Worm (Caenorhabditis elegans) whole organism, L4 larva: Measurements from ENCODE around the gene rbm-22.

Experiments
- R02D3.7 ChIP-seq: fragments of 150-350 bp; sonication (generic microtip); optimal IDR thresholded peaks from 3 replicates; lab custom pipeline; 2014; ENCODE audit warnings: missing biosample characterization, missing genetic modification characterization
- T20F7.1 ChIP-seq: fragments of 200-800 bp; sonication (Bioruptor generic); optimal IDR thresholded peaks from 2 replicates; lab custom pipeline; 2018; ENCODE audit warnings: mild to moderate bottlenecking, missing genetic modification characterization, missing compliant biosample characterization
- Y5F2A.4 ChIP-seq: fragments of 200-800 bp; sonication (Bioruptor generic); optimal IDR thresholded peaks from 2 replicates; lab custom pipeline; 2018; ENCODE audit warnings: mild to moderate bottlenecking, missing genetic modification characterization, missing compliant biosample characterization
- ama-1 ChIP-seq: fragments of 150-350 bp; optimal IDR thresholded peaks from 2 replicates; lab custom pipeline; 2014; ENCODE audit warnings: inconsistent platforms, mixed read lengths
- attf-4 ChIP-seq: sonication (generic microtip); optimal IDR thresholded peaks from 3 replicates; lab custom pipeline; 2017; ENCODE audit warnings: missing biosample characterization, missing genetic modification characterization
- ceh-62 ChIP-seq: sonication (generic microtip); optimal IDR thresholded peaks from 2 replicates; lab custom pipeline; 2017; ENCODE audit warnings: missing biosample characterization, missing genetic modification characterization
- cey-2 ChIP-seq: sonication (generic microtip); optimal IDR thresholded peaks from 3 replicates; lab custom pipeline; 2017; ENCODE audit warnings: missing genetic modification characterization, mild to moderate bottlenecking, missing compliant biosample characterization, antibody characterized with exemption, borderline replicate concordance; ENCODE audit not compliant: insufficient read depth
- daf-16 ChIP-seq, 3 experiments: sonication (generic microtip); optimal IDR thresholded peaks; 2 replicates each; lab custom pipeline; 2016 to 2017; ENCODE audit warnings: missing genetic modification characterization in 3 of 3, missing genetic modification reagents in 3 of 3, mild to moderate bottlenecking in 2 of 3, missing compliant biosample characterization in 2 of 3, missing biosample characterization in 1 of 3, moderate library complexity in 1 of 3
- dmd-6 ChIP-seq: fragments of 200-800 bp; sonication (Bioruptor generic); IDR thresholded peaks from 2 replicates; pipeline ENCODE4 v1.3.6; 2022; ENCODE audit warnings: missing genetic modification reagents, missing genetic modification characterization, missing compliant biosample characterization
- dve-1 ChIP-seq: sonication (generic microtip); optimal IDR thresholded peaks from 2 replicates; lab custom pipeline; 2017; ENCODE audit warnings: antibody characterized with exemption, mild to moderate bottlenecking, missing genetic modification characterization, missing compliant biosample characterization; ENCODE audit not compliant: insufficient read depth
- fos-1 ChIP-seq: fragments of 150-350 bp; optimal IDR thresholded peaks from 2 replicates; lab custom pipeline; 2014; ENCODE audit warnings: missing biosample characterization, missing genetic modification characterization
- hlh-11 ChIP-seq: fragments of 200-800 bp; sonication (Bioruptor generic); optimal IDR thresholded peaks from 2 replicates; lab custom pipeline; 2018; ENCODE audit warnings: mild to moderate bottlenecking, missing genetic modification characterization, missing compliant biosample characterization
- hlh-30 ChIP-seq: sonication (generic microtip); optimal IDR thresholded peaks from 2 replicates; lab custom pipeline; 2017; ENCODE audit warnings: antibody characterized with exemption, mild to moderate bottlenecking, missing genetic modification characterization, missing compliant biosample characterization; ENCODE audit not compliant: insufficient read depth
- lin-38 ChIP-seq: fragments of 200-800 bp; sonication (Bioruptor generic); IDR thresholded peaks from 2 replicates; pipeline ENCODE4 v1.3.6; 2022; ENCODE audit warnings: missing genetic modification reagents, missing genetic modification characterization, missing compliant biosample characterization
- mdl-1 ChIP-seq, 2 experiments: fragments of 150-350 bp in 1 of 2; sonication (generic microtip) in 1 of 2; optimal IDR thresholded peaks; 2 replicates each; lab custom pipeline; 2014 to 2017; ENCODE audit warnings: missing biosample characterization in 2 of 2, missing genetic modification characterization in 2 of 2
- mxl-2 ChIP-seq: fragments of 200-800 bp; sonication (Bioruptor generic); conservative IDR thresholded peaks from 2 replicates; pipeline ENCODE4 v1.3.6; 2022; ENCODE audit warnings: missing genetic modification reagents, missing genetic modification characterization, missing compliant biosample characterization
- nhr-28 ChIP-seq: fragments of 150-350 bp; optimal IDR thresholded peaks from 2 replicates; lab custom pipeline; 2014; ENCODE audit warnings: missing biosample characterization, missing genetic modification characterization
- nhr-48 ChIP-seq: sonication (generic microtip); optimal IDR thresholded peaks from 2 replicates; lab custom pipeline; 2016; ENCODE audit warnings: mild to moderate bottlenecking, missing genetic modification characterization, missing compliant biosample characterization
- nhr-77 ChIP-seq: fragments of 150-350 bp; optimal IDR thresholded peaks from 2 replicates; lab custom pipeline; 2014; ENCODE audit warnings: missing biosample characterization, missing genetic modification characterization
- pha-4 ChIP-seq, 2 experiments: fragments of 150-350 bp in 1 of 2; fragments of 200-800 bp in 1 of 2; sonication (Bioruptor generic) in 1 of 2; IDR thresholded peaks in 1 of 2; optimal IDR thresholded peaks in 1 of 2; 2 replicates each; pipeline versions ENCODE4 v1.3.6 to Lab custom; 2014 to 2022; ENCODE audit warnings: missing genetic modification characterization in 2 of 2, missing genetic modification reagents in 2 of 2, missing biosample characterization in 1 of 2, missing compliant biosample characterization in 1 of 2
- php-3 ChIP-seq: fragments of 200-800 bp; sonication (Bioruptor generic); IDR thresholded peaks from 2 replicates; pipeline ENCODE4 v1.3.6; 2022; ENCODE audit warnings: missing genetic modification reagents, missing genetic modification characterization, missing compliant biosample characterization
- pqm-1 ChIP-seq: sonication (generic microtip); optimal IDR thresholded peaks from 2 replicates; lab custom pipeline; 2017; ENCODE audit warnings: missing biosample characterization, missing genetic modification characterization
- snpc-4 ChIP-seq: fragments of 150-350 bp; optimal IDR thresholded peaks from 2 replicates; lab custom pipeline; 2014; ENCODE audit warnings: missing biosample characterization, missing genetic modification characterization
- tra-1 ChIP-seq: fragments of 200-800 bp; sonication (Bioruptor generic); IDR thresholded peaks from 2 replicates; pipeline ENCODE4 v1.3.6; 2022; ENCODE audit warnings: missing genetic modification reagents, missing genetic modification characterization, missing compliant biosample characterization
- zfp-2 ChIP-seq: sonication (generic microtip); optimal IDR thresholded peaks from 2 replicates; lab custom pipeline; 2016; ENCODE audit warnings: mild to moderate bottlenecking, missing genetic modification characterization, missing compliant biosample characterization

Gene rbm-22

DNA sequence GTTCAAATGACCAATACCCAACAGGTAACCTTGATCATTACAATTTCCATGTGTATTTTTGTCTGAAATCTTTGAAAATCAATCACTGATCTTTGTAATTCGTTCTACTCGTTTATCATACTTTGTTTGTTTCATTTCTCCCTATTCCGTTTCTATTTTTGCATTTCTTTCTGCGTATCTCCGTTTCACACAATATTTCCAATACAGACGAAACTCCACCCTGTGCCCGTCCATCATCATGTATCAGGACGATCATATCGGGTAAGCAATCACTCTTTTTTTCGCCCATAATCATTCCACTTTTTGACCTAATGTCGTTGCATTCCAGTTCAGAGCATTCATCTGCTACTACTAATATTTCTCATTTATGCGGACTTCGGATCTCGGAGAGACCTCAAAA is 48.5 kb downstream of the rbm-22 start, which contains the start of gene pyk-2:
Gene pyk-2, plus strand, starts transcription at position 206 of the 400 bp plus-strand sequence.
- TF ChIP-seq nhr-48 (tag; lab: Kevin White, UChicago) (peak; percentile 7), fos-1 (no peak), nhr-77 (tag; lab: Kevin White, UChicago) (peak; percentile 41), T20F7.1 (GFP tag; lab: Kevin White, UChicago) (peak; percentile 36), hlh-11 (tag; lab: Kevin White, UChicago) (peak; percentile 82), ceh-62 (tag; lab: Kevin White, UChicago) (no peak), tra-1 (GFP tag; lab: Robert Waterston, UW) (no peak), dve-1 (tag; lab: Kevin White, UChicago) (peak; percentile 77), mdl-1 (tag; optimal IDR thresholded peaks at IDR 0.05; lab: Kevin White, UChicago) (peak in 1 of 2 experiments; percentile 37), nhr-28 (peak; percentile 73), lin-38 (GFP tag; lab: Robert Waterston, UW) (no peak), php-3 (GFP tag; lab: Robert Waterston, UW) (0 out of 2 replicates have a peak, but pooled peaks have one; percentile 39), zfp-2 (no peak), pqm-1 (peak; percentile 65), mxl-2 (GFP tag; lab: Robert Waterston, UW) (no peak), hlh-30 (peak; percentile 63), daf-16 (GFP tag; optimal IDR thresholded peaks at IDR 0.05; lab: Kevin White, UChicago) (no peak), daf-16 (tag; optimal IDR thresholded peaks at IDR 0.05; lab: Kevin White, UChicago) (peak; percentile 80)

- TF ChIP-seq R02D3.7 (tag; lab: Kevin White, UChicago) (no peak), mxl-2 (GFP tag; lab: Robert Waterston, UW) (0 out of 2 replicates have a peak, but pooled peaks have one; percentile 11), daf-16 (GFP tag; optimal IDR thresholded peaks at IDR 0.05; lab: Kevin White, UChicago) (no peak), daf-16 (tag; optimal IDR thresholded peaks at IDR 0.05; lab: Kevin White, UChicago) (peak; percentile 8), dmd-6 (GFP tag; lab: Robert Waterston, UW) (peak; percentile 7; the same call in 1 of the 2 replicates), cey-2 (tag; lab: Kevin White, UChicago) (no peak), ama-1 (lab: Kevin White, UChicago) (peak; percentile 59), Y5F2A.4 (GFP tag; lab: Kevin White, UChicago) (no peak), snpc-4 (tag; lab: Kevin White, UChicago) (no peak), attf-4 (tag; lab: Kevin White, UChicago) (no peak), pha-4 (GFP tag; IDR thresholded peaks at IDR 0.05; lab: Robert Waterston, UW) (no peak), pha-4 (tag; optimal IDR thresholded peaks at IDR 0.05; lab: Kevin White, UChicago) (no peak)
These were observed 51.9 kb downstream of the rbm-22 start, which contains the start of gene ZK593.2 for ce11 chrIV:10913081-10913480. Gene ZK593.2 (plus strand): TSS chrIV:10913381.
